Worm (Caenorhabditis elegans) whole organism, L4 larva: Measurements from ENCODE around the gene F35A5.2.

Experiments
- F10B5.3 ChIP-seq: sonication (generic microtip); optimal IDR thresholded peaks from 2 replicates; lab custom pipeline; 2016; ENCODE audit warnings: mild to moderate bottlenecking, missing genetic modification characterization, missing compliant biosample characterization
- F26F4.8 ChIP-seq: fragments of 200-800 bp; sonication (Bioruptor generic); conservative IDR thresholded peaks from 2 replicates; pipeline ENCODE4 v1.3.6; 2022; ENCODE audit warnings: missing genetic modification characterization, missing compliant biosample characterization
- F44E2.7 ChIP-seq: fragments of 200-800 bp; sonication (Bioruptor generic); IDR thresholded peaks from 2 replicates; pipeline ENCODE4 v2.1.2; 2022; ENCODE audit warnings: missing genetic modification characterization, missing compliant biosample characterization
- T26A8.4 ChIP-seq: fragments of 200-800 bp; sonication (Bioruptor generic); IDR thresholded peaks from 2 replicates; pipeline ENCODE4 v1.3.6; 2022; ENCODE audit warnings: missing genetic modification characterization, missing compliant biosample characterization
- Y75B8A.6 ChIP-seq: fragments of 200-800 bp; sonication (Bioruptor generic); IDR thresholded peaks from 2 replicates; pipeline ENCODE4 v1.3.6; 2022; ENCODE audit warnings: missing genetic modification reagents, missing genetic modification characterization, missing compliant biosample characterization
- ZK337.2 ChIP-seq: fragments of 200-800 bp; sonication (Bioruptor generic); IDR thresholded peaks from 2 replicates; pipeline ENCODE4 v1.3.6; 2022; ENCODE audit warnings: missing genetic modification reagents, missing genetic modification characterization, missing compliant biosample characterization
- ZK546.5 ChIP-seq, 2 experiments: sonication (generic microtip); optimal IDR thresholded peaks; 2 replicates each; lab custom pipeline; 2017; ENCODE audit warnings: missing biosample characterization in 2 of 2, missing genetic modification characterization in 2 of 2
- aha-1 ChIP-seq: fragments of 150-350 bp; peaks from one replicate; lab custom pipeline; 2014; ENCODE audit warnings: missing biosample characterization, missing genetic modification characterization
- arid-1 ChIP-seq: fragments of 200-800 bp; sonication (Bioruptor generic); conservative IDR thresholded peaks from 2 replicates; pipeline ENCODE4 v1.3.6; 2022; ENCODE audit warnings: missing genetic modification reagents, missing genetic modification characterization, missing compliant biosample characterization
- ces-1 ChIP-seq: fragments of 150-350 bp; sonication (generic microtip); optimal IDR thresholded peaks from 4 replicates; lab custom pipeline; 2014; ENCODE audit warnings: missing biosample characterization, missing genetic modification reagents, missing genetic modification characterization
- ctbp-1 ChIP-seq: fragments of 200-800 bp; sonication (Bioruptor generic); IDR thresholded peaks from 2 replicates; pipeline ENCODE4 v1.3.6; 2022; ENCODE audit warnings: missing genetic modification reagents, missing genetic modification characterization, missing compliant biosample characterization
- daf-16 ChIP-seq, 3 experiments: sonication (generic microtip); optimal IDR thresholded peaks; 2 replicates each; lab custom pipeline; 2016 to 2017; ENCODE audit warnings: missing genetic modification characterization in 3 of 3, missing genetic modification reagents in 3 of 3, mild to moderate bottlenecking in 2 of 3, missing compliant biosample characterization in 2 of 3, missing biosample characterization in 1 of 3, moderate library complexity in 1 of 3
- dmd-9 ChIP-seq: fragments of 200-800 bp; sonication (Bioruptor generic); IDR thresholded peaks from 2 replicates; pipeline ENCODE4 v1.3.6; 2022; ENCODE audit warnings: missing genetic modification reagents, missing genetic modification characterization, missing compliant biosample characterization
- dve-1 ChIP-seq: sonication (generic microtip); optimal IDR thresholded peaks from 2 replicates; lab custom pipeline; 2017; ENCODE audit warnings: antibody characterized with exemption, mild to moderate bottlenecking, missing genetic modification characterization, missing compliant biosample characterization; ENCODE audit not compliant: insufficient read depth
- fkh-10 ChIP-seq: fragments of 150-350 bp; optimal IDR thresholded peaks from 2 replicates; lab custom pipeline; 2014; ENCODE audit warnings: missing biosample characterization, missing genetic modification reagents, missing genetic modification characterization
- hif-1 ChIP-seq, 2 experiments: sonication (generic microtip); optimal IDR thresholded peaks; 2 replicates each; lab custom pipeline; 2016 to 2017; ENCODE audit warnings: missing compliant biosample characterization in 2 of 2, missing genetic modification characterization in 2 of 2, missing genetic modification reagents in 2 of 2, missing genotype in 2 of 2, mild to moderate bottlenecking in 1 of 2
- hlh-11 ChIP-seq: fragments of 200-800 bp; sonication (Bioruptor generic); optimal IDR thresholded peaks from 2 replicates; lab custom pipeline; 2018; ENCODE audit warnings: mild to moderate bottlenecking, missing genetic modification characterization, missing compliant biosample characterization
- hlh-30 ChIP-seq: sonication (generic microtip); optimal IDR thresholded peaks from 2 replicates; lab custom pipeline; 2017; ENCODE audit warnings: antibody characterized with exemption, mild to moderate bottlenecking, missing genetic modification characterization, missing compliant biosample characterization; ENCODE audit not compliant: insufficient read depth
- hmg-1.1 ChIP-seq: fragments of 200-800 bp; sonication (Bioruptor generic); IDR thresholded peaks from 2 replicates; pipeline ENCODE4 v1.3.6; 2022; ENCODE audit warnings: missing genetic modification reagents, missing genetic modification characterization, missing compliant biosample characterization
- lim-7 ChIP-seq: fragments of 200-800 bp; sonication (Bioruptor generic); IDR thresholded peaks from 2 replicates; pipeline ENCODE4 v1.3.6; 2022; ENCODE audit warnings: missing genetic modification characterization, missing compliant biosample characterization
- lin-13 ChIP-seq: fragments of 150-350 bp; optimal IDR thresholded peaks from 2 replicates; lab custom pipeline; 2014; ENCODE audit warnings: missing biosample characterization, missing genetic modification reagents, missing genetic modification characterization
- lin-15B ChIP-seq: fragments of 150-350 bp; sonication (generic microtip); optimal IDR thresholded peaks from 3 replicates; lab custom pipeline; 2014; ENCODE audit warnings: missing biosample characterization, missing genetic modification characterization
- lir-3 ChIP-seq: sonication (generic microtip); optimal IDR thresholded peaks from 2 replicates; lab custom pipeline; 2016; ENCODE audit warnings: mild to moderate bottlenecking, missing genetic modification characterization, missing compliant biosample characterization
- madf-5 ChIP-seq, 2 experiments: fragments of 200-800 bp; sonication (Bioruptor generic); IDR thresholded peaks; 2 replicates each; pipeline ENCODE4 v1.3.6; 2022; ENCODE audit warnings: missing compliant biosample characterization in 2 of 2, missing genetic modification characterization in 2 of 2
- madf-9 ChIP-seq: fragments of 200-800 bp; sonication (Bioruptor generic); conservative IDR thresholded peaks from 2 replicates; pipeline ENCODE4 v1.3.6; 2022; ENCODE audit warnings: missing genetic modification reagents, missing genetic modification characterization, missing compliant biosample characterization
- mdl-1 ChIP-seq, 2 experiments: fragments of 150-350 bp in 1 of 2; sonication (generic microtip) in 1 of 2; optimal IDR thresholded peaks; 2 replicates each; lab custom pipeline; 2014 to 2017; ENCODE audit warnings: missing biosample characterization in 2 of 2, missing genetic modification characterization in 2 of 2
- mdt-29 ChIP-seq: fragments of 200-800 bp; sonication (Bioruptor generic); IDR thresholded peaks from 2 replicates; pipeline ENCODE4 v1.3.6; 2022; ENCODE audit warnings: missing genetic modification reagents, missing genetic modification characterization, missing compliant biosample characterization
- mep-1 ChIP-seq: fragments of 150-350 bp; sonication (generic microtip); optimal IDR thresholded peaks from 3 replicates; lab custom pipeline; 2014; ENCODE audit warnings: missing biosample characterization, missing genetic modification characterization
- mes-2 ChIP-seq: sonication (generic microtip); optimal IDR thresholded peaks from 2 replicates; lab custom pipeline; 2016; ENCODE audit warnings: missing genotype, mild to moderate bottlenecking, missing genetic modification characterization, missing compliant biosample characterization; ENCODE audit not compliant: poor library complexity, severe bottlenecking
- mxl-2 ChIP-seq: fragments of 200-800 bp; sonication (Bioruptor generic); conservative IDR thresholded peaks from 2 replicates; pipeline ENCODE4 v1.3.6; 2022; ENCODE audit warnings: missing genetic modification reagents, missing genetic modification characterization, missing compliant biosample characterization
- mxl-3 ChIP-seq: fragments of 200-800 bp; sonication (Bioruptor generic); optimal IDR thresholded peaks from 2 replicates; lab custom pipeline; 2018; ENCODE audit warnings: mild to moderate bottlenecking, missing genetic modification characterization, missing compliant biosample characterization
- nhr-11 ChIP-seq: fragments of 150-350 bp; optimal IDR thresholded peaks from 2 replicates; lab custom pipeline; 2014; ENCODE audit warnings: missing biosample characterization, missing genetic modification characterization
- nhr-42 ChIP-seq: fragments of 200-800 bp; sonication (Bioruptor generic); IDR thresholded peaks from 2 replicates; pipeline ENCODE4 v1.3.6; 2022; ENCODE audit warnings: missing genetic modification characterization, missing compliant biosample characterization
- nhr-48 ChIP-seq: sonication (generic microtip); optimal IDR thresholded peaks from 2 replicates; lab custom pipeline; 2016; ENCODE audit warnings: mild to moderate bottlenecking, missing genetic modification characterization, missing compliant biosample characterization
- nhr-6 ChIP-seq: fragments of 150-350 bp; optimal IDR thresholded peaks from 2 replicates; lab custom pipeline; 2014; ENCODE audit warnings: missing biosample characterization, missing genetic modification characterization
- pha-4 ChIP-seq, 2 experiments: fragments of 150-350 bp in 1 of 2; fragments of 200-800 bp in 1 of 2; sonication (Bioruptor generic) in 1 of 2; IDR thresholded peaks in 1 of 2; optimal IDR thresholded peaks in 1 of 2; 2 replicates each; pipeline versions ENCODE4 v1.3.6 to Lab custom; 2014 to 2022; ENCODE audit warnings: missing genetic modification characterization in 2 of 2, missing genetic modification reagents in 2 of 2, missing biosample characterization in 1 of 2, missing compliant biosample characterization in 1 of 2
- pqm-1 ChIP-seq: sonication (generic microtip); optimal IDR thresholded peaks from 2 replicates; lab custom pipeline; 2017; ENCODE audit warnings: missing biosample characterization, missing genetic modification characterization
- rbr-2 ChIP-seq: sonication (generic microtip); optimal IDR thresholded peaks from 2 replicates; lab custom pipeline; 2016; ENCODE audit warnings: missing genotype, missing genetic modification characterization, missing compliant biosample characterization
- set-16 ChIP-seq: fragments of 200-800 bp; sonication (Bioruptor generic); IDR thresholded peaks from 2 replicates; pipeline ENCODE4 v1.3.6; 2022; ENCODE audit warnings: missing genetic modification reagents, missing genetic modification characterization, missing compliant biosample characterization
- skn-1 ChIP-seq: fragments of 150-350 bp; optimal IDR thresholded peaks from 2 replicates; lab custom pipeline; 2014; ENCODE audit warnings: missing biosample characterization, missing genetic modification characterization
- spr-3 ChIP-seq: fragments of 200-800 bp; sonication (Bioruptor generic); optimal IDR thresholded peaks from 2 replicates; lab custom pipeline; 2018; ENCODE audit warnings: mild to moderate bottlenecking, missing genetic modification characterization, missing compliant biosample characterization
- tag-97 ChIP-seq: fragments of 200-800 bp; sonication (Bioruptor generic); IDR thresholded peaks from 2 replicates; pipeline ENCODE4 v1.3.6; 2022; ENCODE audit warnings: missing genetic modification characterization, missing compliant biosample characterization
- unc-39 ChIP-seq: sonication (generic microtip); optimal IDR thresholded peaks from 2 replicates; lab custom pipeline; 2017; ENCODE audit warnings: missing biosample characterization, missing genetic modification characterization
- zfp-3 ChIP-seq: fragments of 200-800 bp; sonication (Bioruptor generic); conservative IDR thresholded peaks from 2 replicates; pipeline ENCODE4 v1.3.6; 2022; ENCODE audit warnings: missing genetic modification reagents, missing genetic modification characterization, missing compliant biosample characterization
- zip-11 ChIP-seq: fragments of 200-800 bp; sonication (Bioruptor generic); IDR thresholded peaks from 2 replicates; pipeline ENCODE4 v1.3.6; 2022; ENCODE audit warnings: missing genetic modification characterization, missing compliant biosample characterization

Gene F35A5.2

ce11 chrX:3803314-3803713 is 1.6 kb upstream of the F35A5.2 start, which contains the start of gene F35A5.8 (continued):
- TF ChIP-seq mdt-29 (GFP tag; lab: Robert Waterston, UW) (no peak), mep-1 (tag; lab: Kevin White, UChicago) (peak; percentile 86), hlh-11 (tag; lab: Kevin White, UChicago) (peak; percentile 74), lin-13 (GFP tag; lab: Kevin White, UChicago) (peak; percentile 72), set-16 (GFP tag; lab: Robert Waterston, UW) (no peak), rbr-2 (tag; lab: Kevin White, UChicago) (peak; percentile 76), ces-1 (GFP tag; lab: Kevin White, UChicago) (peak; percentile 64), nhr-42 (peak; percentile 32; the same call in 1 of the 2 replicates), pha-4 (GFP tag; IDR thresholded peaks at IDR 0.05; lab: Robert Waterston, UW) (no peak), pha-4 (tag; optimal IDR thresholded peaks at IDR 0.05; lab: Kevin White, UChicago) (peak; percentile 89), arid-1 (GFP tag; lab: Robert Waterston, UW) (0 out of 2 replicates have a peak, but pooled peaks have one; percentile 24), madf-5 (GFP tag; IDR thresholded peaks at IDR 0.05; lab: Robert Waterston, UW) (no peak), mes-2 (tag; lab: Kevin White, UChicago) (peak; percentile 90), F44E2.7 (GFP tag; lab: Robert Waterston, UW) (no peak), hif-1 (tag; optimal IDR thresholded peaks at IDR 0.05; lab: Kevin White, UChicago) (peak in 1 of 2 experiments; percentile 19), nhr-6 (tag; lab: Kevin White, UChicago) (peak; percentile 4), hmg-1.1 (GFP tag; lab: Robert Waterston, UW) (peak; percentile 65), T26A8.4 (GFP tag; lab: Robert Waterston, UW) (peak; percentile 71), dve-1 (tag; lab: Kevin White, UChicago) (peak; percentile 86), daf-16 (GFP tag; optimal IDR thresholded peaks at IDR 0.05; lab: Kevin White, UChicago) (peak in 1 of 2 experiments; percentile 80), daf-16 (tag; optimal IDR thresholded peaks at IDR 0.05; lab: Kevin White, UChicago) (peak; percentile 63), hlh-30 (tag; lab: Kevin White, UChicago) (peak; percentile 63), fkh-10 (GFP tag; lab: Kevin White, UChicago) (no peak), dmd-9 (GFP tag; lab: Robert Waterston, UW) (0 out of 2 replicates have a peak, but pooled peaks have one; percentile 45)

ce11 chrX:3807166-3807565 is 2.2 kb downstream of the F35A5.2 start, which contains the start of gene F35A5.1:
Gene F35A5.1 (plus strand): TSS chrX:3807466.
- no peak for TF ChIP-seq ZK337.2
- TF ChIP-seq daf-16 (GFP tag; optimal IDR thresholded peaks at IDR 0.05; lab: Kevin White, UChicago), result no peak
- no peak for TF ChIP-seq daf-16 (tag; optimal IDR thresholded peaks at IDR 0.05; lab: Kevin White, UChicago)
- no peak for TF ChIP-seq skn-1
- TF ChIP-seq zip-11 (GFP tag; lab: Robert Waterston, UW), result no peak
- no peak for TF ChIP-seq aha-1 (tag; lab: Kevin White, UChicago)
- no peak for TF ChIP-seq zfp-3
- no peak for TF ChIP-seq nhr-48 (tag; lab: Kevin White, UChicago)
- no peak for TF ChIP-seq lin-13 (GFP tag; lab: Kevin White, UChicago)
- no peak for TF ChIP-seq nhr-11 (tag; lab: Kevin White, UChicago)
- TF ChIP-seq, all 104 proteins: peak for 0

ce11 chrX:3814827-3815226 is 9.9 kb downstream of the F35A5.2 start:
- TF ChIP-seq nhr-42 (no peak), aha-1 (tag; lab: Kevin White, UChicago) (no peak), unc-39 (no peak), Y75B8A.6 (no peak), pqm-1 (tag; lab: Kevin White, UChicago) (no peak), spr-3 (no peak), ZK546.5 (tag; optimal IDR thresholded peaks at IDR 0.05; lab: Kevin White, UChicago) (no peak), F26F4.8 (GFP tag; lab: Robert Waterston, UW) (no peak), lir-3 (tag; lab: Kevin White, UChicago) (no peak), tag-97 (no peak), ctbp-1 (no peak), lim-7 (GFP tag; lab: Robert Waterston, UW) (no peak), dve-1 (tag; lab: Kevin White, UChicago) (peak; percentile 34), fkh-10 (GFP tag; lab: Kevin White, UChicago) (no peak), F10B5.3 (tag; lab: Kevin White, UChicago) (no peak), mdl-1 (tag; optimal IDR thresholded peaks at IDR 0.05; lab: Kevin White, UChicago) (peak in 1 of 2 experiments; percentile 11), pha-4 (GFP tag; IDR thresholded peaks at IDR 0.05; lab: Robert Waterston, UW) (no peak), pha-4 (tag; optimal IDR thresholded peaks at IDR 0.05; lab: Kevin White, UChicago) (no peak), lin-15B (tag; lab: Kevin White, UChicago) (no peak), madf-9 (GFP tag; lab: Robert Waterston, UW) (no peak), hlh-11 (tag; lab: Kevin White, UChicago) (peak; percentile 35), mxl-3 (GFP tag; lab: Kevin White, UChicago) (no peak), mxl-2 (GFP tag; lab: Robert Waterston, UW) (no peak), skn-1 (no peak)
